Worm (Caenorhabditis elegans): ENCODE data around the gene srbc-20.

Gene srbc-20

ce11 chrV:2146795-2147194 lies at the start of gene srbc-20:
srbc-20 (plus strand) TSS chrV:2147095.
- TF ChIP-seq ref-1 (GFP tag; conservative IDR thresholded peaks at IDR 0.05) (no peak), cog-1 (tag; optimal IDR thresholded peaks at IDR 0.05) (no peak), flt-1 (GFP tag; IDR thresholded peaks at IDR 0.05) (no peak), klf-2 (GFP tag; conservative IDR thresholded peaks at IDR 0.05) (no peak), med-1 (GFP tag; optimal IDR thresholded peaks at IDR 0.05; ENCODE audit: insufficient read depth) (no peak), ztf-23 (GFP tag; IDR thresholded peaks at IDR 0.05) (no peak), T22C8.4 (GFP tag; IDR thresholded peaks at IDR 0.05) (no peak), ztf-29 (GFP tag; IDR thresholded peaks at IDR 0.05) (no peak), tab-1 (GFP tag; IDR thresholded peaks at IDR 0.05) (no peak)

- TF ChIP-seq T22C8.4 (GFP tag; IDR thresholded peaks at IDR 0.05) (no peak), klf-2 (GFP tag; conservative IDR thresholded peaks at IDR 0.05) (no peak), tab-1 (GFP tag; IDR thresholded peaks at IDR 0.05) (no peak), med-1 (GFP tag; optimal IDR thresholded peaks at IDR 0.05; ENCODE audit: insufficient read depth) (no peak), cog-1 (tag; optimal IDR thresholded peaks at IDR 0.05) (no peak), flt-1 (GFP tag; IDR thresholded peaks at IDR 0.05) (no peak), ztf-23 (GFP tag; IDR thresholded peaks at IDR 0.05) (no peak), ztf-29 (GFP tag; IDR thresholded peaks at IDR 0.05) (no peak), ref-1 (GFP tag; conservative IDR thresholded peaks at IDR 0.05) (no peak)
These were observed 49.2 kb upstream of the srbc-20 start, which contains the start of gene clec-208 for ce11 chrV:2097653-2098052. clec-208 (plus strand) TSS chrV:2097953.

- no peak for TF ChIP-seq ztf-23 (GFP tag; IDR thresholded peaks at IDR 0.05)
- no peak for TF ChIP-seq ref-1 (GFP tag; conservative IDR thresholded peaks at IDR 0.05)
- no peak for TF ChIP-seq med-1 (GFP tag; optimal IDR thresholded peaks at IDR 0.05; ENCODE audit: insufficient read depth)
- no peak for TF ChIP-seq klf-2 (GFP tag; conservative IDR thresholded peaks at IDR 0.05)
- TF ChIP-seq cog-1 (tag; optimal IDR thresholded peaks at IDR 0.05): no peak
- no peak for TF ChIP-seq T22C8.4 (GFP tag; IDR thresholded peaks at IDR 0.05)
- TF ChIP-seq flt-1 (GFP tag; IDR thresholded peaks at IDR 0.05): no peak
- no peak for TF ChIP-seq tab-1 (GFP tag; IDR thresholded peaks at IDR 0.05)
- no peak for TF ChIP-seq ztf-29 (GFP tag; IDR thresholded peaks at IDR 0.05)
These were observed 47.9 kb upstream of the srbc-20 start, which contains the start of gene F36F12.7 for ce11 chrV:2099040-2099439. F36F12.7 (plus strand) TSS chrV:2099340.

- TF ChIP-seq tab-1 (GFP tag; IDR thresholded peaks at IDR 0.05): no peak
- no peak for TF ChIP-seq ztf-29 (GFP tag; IDR thresholded peaks at IDR 0.05)
- no peak for TF ChIP-seq cog-1 (tag; optimal IDR thresholded peaks at IDR 0.05)
- TF ChIP-seq T22C8.4 (GFP tag; IDR thresholded peaks at IDR 0.05): no peak
- no peak for TF ChIP-seq ref-1 (GFP tag; conservative IDR thresholded peaks at IDR 0.05)
- TF ChIP-seq med-1 (GFP tag; optimal IDR thresholded peaks at IDR 0.05; ENCODE audit: insufficient read depth): no peak
- TF ChIP-seq flt-1 (GFP tag; IDR thresholded peaks at IDR 0.05): no peak
- TF ChIP-seq ztf-23 (GFP tag; IDR thresholded peaks at IDR 0.05): no peak
These were observed 43.8 kb upstream of the srbc-20 start, which contains the start of gene F36F12.1 for ce11 chrV:2103118-2103517. F36F12.1 (minus strand) TSS chrV:2103218.

- TF ChIP-seq med-1 (GFP tag; optimal IDR thresholded peaks at IDR 0.05; ENCODE audit: insufficient read depth) (no peak), ztf-23 (GFP tag; IDR thresholded peaks at IDR 0.05) (no peak), ztf-29 (GFP tag; IDR thresholded peaks at IDR 0.05) (no peak), cog-1 (tag; optimal IDR thresholded peaks at IDR 0.05) (no peak), tab-1 (GFP tag; IDR thresholded peaks at IDR 0.05) (no peak), T22C8.4 (GFP tag; IDR thresholded peaks at IDR 0.05) (no peak), ref-1 (GFP tag; conservative IDR thresholded peaks at IDR 0.05) (no peak)
These were observed 40.9 kb upstream of the srbc-20 start, which contains the start of gene F22F7.4 for ce11 chrV:2105976-2106375. F22F7.4 (minus strand) TSS chrV:2106076.

- TF ChIP-seq ztf-29 (GFP tag; IDR thresholded peaks at IDR 0.05): no peak
- TF ChIP-seq ztf-23 (GFP tag; IDR thresholded peaks at IDR 0.05): no peak
- TF ChIP-seq cog-1 (tag; optimal IDR thresholded peaks at IDR 0.05): no peak
- no peak for TF ChIP-seq T22C8.4 (GFP tag; IDR thresholded peaks at IDR 0.05)
- no peak for TF ChIP-seq med-1 (GFP tag; optimal IDR thresholded peaks at IDR 0.05; ENCODE audit: insufficient read depth)
- TF ChIP-seq klf-2 (GFP tag; conservative IDR thresholded peaks at IDR 0.05): no peak
- no peak for TF ChIP-seq tab-1 (GFP tag; IDR thresholded peaks at IDR 0.05)
- no peak for TF ChIP-seq flt-1 (GFP tag; IDR thresholded peaks at IDR 0.05)
- TF ChIP-seq ref-1 (GFP tag; conservative IDR thresholded peaks at IDR 0.05): no peak
These were observed 37.6 kb upstream of the srbc-20 start, which contains the start of gene ckb-4 for ce11 chrV:2109295-2109694. ckb-4 (minus strand) TSS chrV:2109434.

- no peak for TF ChIP-seq flt-1 (GFP tag; IDR thresholded peaks at IDR 0.05)
- TF ChIP-seq ztf-23 (GFP tag; IDR thresholded peaks at IDR 0.05): no peak
- no peak for TF ChIP-seq ztf-29 (GFP tag; IDR thresholded peaks at IDR 0.05)
- no peak for TF ChIP-seq tab-1 (GFP tag; IDR thresholded peaks at IDR 0.05)
- TF ChIP-seq ref-1 (GFP tag; conservative IDR thresholded peaks at IDR 0.05): no peak
- TF ChIP-seq T22C8.4 (GFP tag; IDR thresholded peaks at IDR 0.05): no peak
These were observed 36.5 kb upstream of the srbc-20 start, which contains the start of gene F22F7.3 for ce11 chrV:2110368-2110767. F22F7.3 (plus strand) TSS chrV:2110668.

- TF ChIP-seq klf-2 (GFP tag; conservative IDR thresholded peaks at IDR 0.05) (no peak), cog-1 (tag; optimal IDR thresholded peaks at IDR 0.05) (no peak), ztf-23 (GFP tag; IDR thresholded peaks at IDR 0.05) (no peak), tab-1 (GFP tag; IDR thresholded peaks at IDR 0.05) (no peak), flt-1 (GFP tag; IDR thresholded peaks at IDR 0.05) (no peak), T22C8.4 (GFP tag; IDR thresholded peaks at IDR 0.05) (no peak), ztf-29 (GFP tag; IDR thresholded peaks at IDR 0.05) (no peak), med-1 (GFP tag; optimal IDR thresholded peaks at IDR 0.05; ENCODE audit: insufficient read depth) (no peak), ref-1 (GFP tag; conservative IDR thresholded peaks at IDR 0.05) (no peak)
These were observed 28.3 kb upstream of the srbc-20 start, which contains the start of gene bgnt-1.2 for ce11 chrV:2118574-2118973. bgnt-1.2 (minus strand) TSS chrV:2118674.

- TF ChIP-seq tab-1 (GFP tag; IDR thresholded peaks at IDR 0.05) (no peak), ztf-23 (GFP tag; IDR thresholded peaks at IDR 0.05) (no peak), klf-2 (GFP tag; conservative IDR thresholded peaks at IDR 0.05) (no peak), ref-1 (GFP tag; conservative IDR thresholded peaks at IDR 0.05) (no peak), T22C8.4 (GFP tag; IDR thresholded peaks at IDR 0.05) (no peak), ztf-29 (GFP tag; IDR thresholded peaks at IDR 0.05) (no peak), flt-1 (GFP tag; IDR thresholded peaks at IDR 0.05) (no peak), cog-1 (tag; optimal IDR thresholded peaks at IDR 0.05) (no peak), med-1 (GFP tag; optimal IDR thresholded peaks at IDR 0.05; ENCODE audit: insufficient read depth) (no peak)
These were observed 27.4 kb upstream of the srbc-20 start, which contains the start of gene F22F7.11 for ce11 chrV:2119529-2119928. F22F7.11 (plus strand) TSS chrV:2119829.

Measured in whole organism, midembryonic.